Fruit fly (Drosophila melanogaster) whole organism, wandering third instar larva: ENCODE results near the gene Spn77Ba.

Source experiments
- Dfd ChIP-seq: fragments of >200 bp; optimal IDR thresholded peaks from 2 replicates; lab custom pipeline; 2017; ENCODE audit warnings: missing biosample characterization, missing genetic modification characterization
- Hr83 ChIP-seq: fragments of 200-300 bp; sonication (Bioruptor generic); optimal IDR thresholded peaks from 2 replicates; lab custom pipeline; 2016; ENCODE audit warnings: missing biosample characterization, mild to moderate bottlenecking, missing genetic modification characterization, moderate library complexity; ENCODE audit not compliant: poor library complexity, severe bottlenecking
- Myc ChIP-seq: fragments of >200 bp; optimal IDR thresholded peaks from 2 replicates; lab custom pipeline; 2017
- h ChIP-seq: fragments of 200-800 bp; sonication (Bioruptor generic); optimal IDR thresholded peaks from 3 replicates; lab custom pipeline; 2016; ENCODE audit warnings: missing biosample characterization, mild to moderate bottlenecking, missing genetic modification characterization
- lola ChIP-seq: fragments of >200 bp; optimal IDR thresholded peaks from 2 replicates; lab custom pipeline; 2017; ENCODE audit warnings: missing biosample characterization, missing genetic modification characterization
- pan ChIP-seq: fragments of >200 bp; optimal IDR thresholded peaks from 2 replicates; lab custom pipeline; 2017
- psq ChIP-seq: fragments of 200-800 bp; sonication (Bioruptor generic); optimal IDR thresholded peaks from 3 replicates; lab custom pipeline; 2017; ENCODE audit warnings: missing biosample characterization, mild to moderate bottlenecking, missing genetic modification characterization, moderate library complexity
- sage ChIP-seq: fragments of 200-800 bp; sonication (Bioruptor generic); optimal IDR thresholded peaks from 2 replicates; lab custom pipeline; 2016; ENCODE audit warnings: missing biosample characterization, mild to moderate bottlenecking, missing genetic modification characterization

- TF ChIP-seq Myc (no peak), pan (no peak), h (GFP tag; lab: Kevin White, UChicago) (no peak), sage (GFP tag; lab: Kevin White, UChicago) (no peak), Dfd (GFP tag; lab: Kevin White, UChicago) (no peak), psq (GFP tag; lab: Kevin White, UChicago) (no peak), lola (no peak), Hr83 (GFP tag; lab: Kevin White, UChicago) (no peak)
These were observed 7.6 kb upstream of the Spn77Ba start, which contains the start of gene polo for dm6 chr3L:20309354-20309753.
